Fruit fly (Drosophila melanogaster) whole organism, embryonic: ENCODE measurements around the gene CG31898.

Experiments used
- CG1024 ChIP-seq: fragments of 200-800 bp; sonication (Bioruptor generic); IDR thresholded peaks from 2 replicates; pipeline ENCODE4 v1.3.6; 2022; ENCODE audit warnings: missing biosample characterization, missing genetic modification characterization
- CG12104 ChIP-seq: fragments of 200-800 bp; sonication (Bioruptor generic); optimal IDR thresholded peaks from 3 replicates; lab custom pipeline; 2016; ENCODE audit warnings: missing biosample characterization, missing genetic modification characterization
- CG12659 ChIP-seq: fragments of 200-800 bp; sonication (Bioruptor generic); optimal IDR thresholded peaks from 3 replicates; lab custom pipeline; 2017; ENCODE audit warnings: mild to moderate bottlenecking, missing biosample characterization, missing genetic modification reagents, missing genetic modification characterization
- CG13775 ChIP-seq: fragments of 200-800 bp; sonication (Bioruptor generic); optimal IDR thresholded peaks from 3 replicates; lab custom pipeline; 2017; ENCODE audit warnings: missing biosample characterization, mild to moderate bottlenecking, missing genetic modification characterization
- CG14014 ChIP-seq: fragments of 200-800 bp; sonication (Bioruptor generic); IDR thresholded peaks from 2 replicates; pipeline ENCODE4 v1.3.6; 2022; ENCODE audit warnings: missing biosample characterization, missing genetic modification characterization
- CG14710 ChIP-seq: fragments of 200-800 bp; sonication (Bioruptor generic); optimal IDR thresholded peaks from 3 replicates; lab custom pipeline; 2019; ENCODE audit warnings: missing biosample characterization, mild to moderate bottlenecking, missing genetic modification characterization, moderate library complexity
- CG15479 ChIP-seq: fragments of 200-800 bp; sonication (Bioruptor generic); optimal IDR thresholded peaks from 3 replicates; lab custom pipeline; 2019; ENCODE audit warnings: missing biosample characterization, mild to moderate bottlenecking, missing genetic modification characterization, moderate library complexity
- CG15514 ChIP-seq: fragments of 200-800 bp; sonication (Bioruptor generic); optimal IDR thresholded peaks from 3 replicates; lab custom pipeline; 2017; ENCODE audit warnings: missing biosample characterization, missing genetic modification characterization, mild to moderate bottlenecking, moderate library complexity, missing genetic modification reagents
- CG1602 ChIP-seq: fragments of 200-800 bp; sonication (Bioruptor generic); optimal IDR thresholded peaks from 3 replicates; lab custom pipeline; 2016; ENCODE audit warnings: missing biosample characterization, missing genetic modification characterization
- CG1603 ChIP-seq: fragments of 200-800 bp; sonication (Bioruptor generic); optimal IDR thresholded peaks from 2 replicates; lab custom pipeline; 2019; ENCODE audit warnings: missing biosample characterization, mild to moderate bottlenecking, missing genetic modification characterization, moderate library complexity
- CG18599 ChIP-seq: fragments of 200-800 bp; sonication (Bioruptor generic); optimal IDR thresholded peaks from 3 replicates; lab custom pipeline; 2017; ENCODE audit warnings: missing biosample characterization, missing genetic modification characterization, mild to moderate bottlenecking, moderate library complexity, missing genetic modification reagents
- CG34422 ChIP-seq: fragments of 200-800 bp; sonication (Bioruptor generic); IDR thresholded peaks from 3 replicates; pipeline ENCODE4 v1.3.6; 2022; ENCODE audit warnings: missing biosample characterization, missing genetic modification characterization
- CG3726 ChIP-seq: fragments of 200-800 bp; sonication (Bioruptor generic); IDR thresholded peaks from 3 replicates; pipeline ENCODE4, ENCODE4 v1.3.6; 2022; ENCODE audit warnings: missing biosample characterization, missing genetic modification characterization
- CG4360 ChIP-seq: fragments of 200-800 bp; sonication (Bioruptor generic); IDR thresholded peaks from 2 replicates; pipeline ENCODE4 v1.3.6; 2022; ENCODE audit warnings: missing biosample characterization, missing genetic modification characterization
- CG4730 ChIP-seq: fragments of 200-800 bp; sonication (Bioruptor generic); IDR thresholded peaks from 2 replicates; pipeline ENCODE4 v1.3.6; 2022; ENCODE audit warnings: missing biosample characterization, missing genetic modification characterization
- CG6683 ChIP-seq: fragments of 200-800 bp; sonication (Bioruptor generic); optimal IDR thresholded peaks from 2 replicates; lab custom pipeline; 2017; ENCODE audit warnings: missing biosample characterization, mild to moderate bottlenecking, missing genetic modification characterization, missing genetic modification reagents
- CG6689 ChIP-seq: fragments of 200-800 bp; sonication (Bioruptor generic); IDR thresholded peaks from 2 replicates; pipeline ENCODE4 v1.3.6; 2022; ENCODE audit warnings: missing biosample characterization, missing genetic modification characterization
- CG9215 ChIP-seq: fragments of 200-800 bp; sonication (Bioruptor generic); IDR thresholded peaks from 2 replicates; pipeline ENCODE4 v1.3.6; 2022; ENCODE audit warnings: missing biosample characterization, missing genetic modification characterization
- CG9727 ChIP-seq: fragments of 200-800 bp; sonication (Bioruptor generic); optimal IDR thresholded peaks from 3 replicates; lab custom pipeline; 2017; ENCODE audit warnings: missing biosample characterization, mild to moderate bottlenecking, missing genetic modification characterization
- CG9817 ChIP-seq: fragments of 200-800 bp; sonication (Bioruptor generic); optimal IDR thresholded peaks from 2 replicates; lab custom pipeline; 2018; ENCODE audit warnings: missing biosample characterization, mild to moderate bottlenecking, missing genetic modification characterization, moderate library complexity
- CkIIα-i1 ChIP-seq: fragments of 200-800 bp; sonication (Bioruptor generic); IDR thresholded peaks from 2 replicates; pipeline ENCODE4 v1.3.6; 2022; ENCODE audit warnings: missing biosample characterization, missing genetic modification characterization
- Dip3 ChIP-seq: fragments of 200-800 bp; sonication (Bioruptor generic); optimal IDR thresholded peaks from 3 replicates; lab custom pipeline; 2016; ENCODE audit warnings: missing biosample characterization, missing genetic modification characterization
- Dp ChIP-seq: fragments of 200-800 bp; sonication (Bioruptor generic); optimal IDR thresholded peaks from 2 replicates; lab custom pipeline; 2018; ENCODE audit warnings: missing biosample characterization, mild to moderate bottlenecking, missing genetic modification characterization, moderate library complexity
- Dref ChIP-seq: fragments of 200-800 bp; sonication (Bioruptor generic); IDR thresholded peaks from 2 replicates; pipeline ENCODE4 v1.3.6; 2022; ENCODE audit warnings: missing biosample characterization, missing genetic modification characterization
- E2f2 ChIP-seq: fragments of 200-800 bp; sonication (Bioruptor generic); IDR thresholded peaks from 2 replicates; pipeline ENCODE4 v1.3.6; 2022; ENCODE audit warnings: missing biosample characterization, missing genetic modification characterization
- Hsf ChIP-seq: fragments of 200-800 bp; sonication (Bioruptor generic); optimal IDR thresholded peaks from 3 replicates; lab custom pipeline; 2016; ENCODE audit warnings: missing biosample characterization, missing genetic modification characterization
- Kr ChIP-seq: fragments of 200-800 bp; sonication (Bioruptor generic); optimal IDR thresholded peaks from 2 replicates; lab custom pipeline; 2017; ENCODE audit warnings: missing biosample characterization, mild to moderate bottlenecking, missing genetic modification characterization
- MTF-1 ChIP-seq: fragments of 200-800 bp; sonication (Bioruptor generic); optimal IDR thresholded peaks from 2 replicates; lab custom pipeline; 2018; ENCODE audit warnings: missing biosample characterization, mild to moderate bottlenecking, missing genetic modification characterization, borderline replicate concordance
- NfI ChIP-seq: fragments of 200-800 bp; sonication (Bioruptor generic); optimal IDR thresholded peaks from 3 replicates; lab custom pipeline; 2018; ENCODE audit warnings: missing biosample characterization, mild to moderate bottlenecking, missing genetic modification characterization, moderate library complexity
- bcd ChIP-seq: fragments of 200-800 bp; sonication (Bioruptor generic); optimal IDR thresholded peaks from 2 replicates; lab custom pipeline; 2017; ENCODE audit warnings: missing biosample characterization, mild to moderate bottlenecking, missing genetic modification characterization
- bigmax ChIP-seq: fragments of 200-800 bp; sonication (Bioruptor generic); optimal IDR thresholded peaks from 2 replicates; lab custom pipeline; 2018; ENCODE audit warnings: missing biosample characterization, mild to moderate bottlenecking, missing genetic modification characterization
- br ChIP-seq: fragments of >200 bp; optimal IDR thresholded peaks from 2 replicates; lab custom pipeline; 2017
- cad ChIP-seq: fragments of >200 bp; optimal IDR thresholded peaks from 2 replicates; lab custom pipeline; 2017; ENCODE audit warnings: missing biosample characterization, missing genetic modification characterization
- en ChIP-seq: fragments of 200-800 bp; sonication (Bioruptor generic); optimal IDR thresholded peaks from 2 replicates; lab custom pipeline; 2016; ENCODE audit warnings: missing biosample characterization, missing genetic modification characterization
- ewg ChIP-seq: fragments of 200-800 bp; sonication (Bioruptor generic); optimal IDR thresholded peaks from 3 replicates; lab custom pipeline; 2017; ENCODE audit warnings: mild to moderate bottlenecking, missing biosample characterization, missing genetic modification reagents, missing genetic modification characterization
- fd3F ChIP-seq: fragments of 200-800 bp; sonication (Bioruptor generic); optimal IDR thresholded peaks from 2 replicates; lab custom pipeline; 2018; ENCODE audit warnings: missing biosample characterization, mild to moderate bottlenecking, missing genetic modification characterization, moderate library complexity
- ham ChIP-seq: fragments of 200-800 bp; sonication (Bioruptor generic); IDR thresholded peaks from 2 replicates; pipeline ENCODE4 v1.3.6; 2022; ENCODE audit warnings: missing biosample characterization, missing genetic modification characterization
- ken ChIP-seq: fragments of 200-800 bp; sonication (Bioruptor generic); IDR thresholded peaks from 3 replicates; pipeline ENCODE4 v1.3.6; 2022; ENCODE audit warnings: missing biosample characterization, missing genetic modification characterization
- lilli ChIP-seq: fragments of 200-800 bp; sonication (Bioruptor generic); optimal IDR thresholded peaks from 3 replicates; lab custom pipeline; 2016; ENCODE audit warnings: missing biosample characterization, missing genetic modification characterization
- nom ChIP-seq: fragments of 200-800 bp; sonication (Bioruptor generic); optimal IDR thresholded peaks from 2 replicates; lab custom pipeline; 2017; ENCODE audit warnings: missing biosample characterization, missing genetic modification characterization, mild to moderate bottlenecking, moderate library complexity, missing genetic modification reagents
- prd ChIP-seq, 3 experiments: fragments of >200 bp in 2 of 3; fragments of 200-800 bp in 1 of 3; sonication (Bioruptor generic) in 1 of 3; optimal IDR thresholded peaks in 2 of 3; IDR thresholded peaks in 1 of 3; 2 replicates in 2 of 3; 3 replicates in 1 of 3; pipeline versions ENCODE4 v1.3.6 to Lab custom; 2017 to 2022; ENCODE audit warnings: missing biosample characterization in 1 of 3, missing genetic modification characterization in 1 of 3
- row ChIP-seq: fragments of 200-800 bp; sonication (Bioruptor generic); IDR thresholded peaks from 3 replicates; pipeline ENCODE4 v1.3.6; 2022; ENCODE audit warnings: missing biosample characterization, missing genetic modification characterization
- sd ChIP-seq: fragments of 200-800 bp; sonication (Bioruptor generic); optimal IDR thresholded peaks from 3 replicates; lab custom pipeline; 2018; ENCODE audit warnings: missing biosample characterization, mild to moderate bottlenecking, missing genetic modification characterization, moderate library complexity
- sens ChIP-seq: fragments of 200-800 bp; sonication (Bioruptor generic); peaks from one replicate; lab custom pipeline; 2016; ENCODE audit warnings: missing biosample characterization, missing genetic modification characterization
- ssp ChIP-seq: fragments of 200-800 bp; sonication (Bioruptor generic); IDR thresholded peaks from 2 replicates; pipeline ENCODE4 v1.3.6; 2022; ENCODE audit warnings: missing biosample characterization, missing genetic modification characterization
- tap ChIP-seq: fragments of 200-800 bp; optimal IDR thresholded peaks from 3 replicates; lab custom pipeline; 2019; ENCODE audit warnings: missing biosample characterization, mild to moderate bottlenecking, missing genetic modification characterization, moderate library complexity
- zfh2 ChIP-seq: fragments of 200-800 bp; sonication (Bioruptor generic); optimal IDR thresholded peaks from 2 replicates; lab custom pipeline; 2016; ENCODE audit warnings: missing biosample characterization, missing genetic modification characterization

CG31898 gene

DNA sequence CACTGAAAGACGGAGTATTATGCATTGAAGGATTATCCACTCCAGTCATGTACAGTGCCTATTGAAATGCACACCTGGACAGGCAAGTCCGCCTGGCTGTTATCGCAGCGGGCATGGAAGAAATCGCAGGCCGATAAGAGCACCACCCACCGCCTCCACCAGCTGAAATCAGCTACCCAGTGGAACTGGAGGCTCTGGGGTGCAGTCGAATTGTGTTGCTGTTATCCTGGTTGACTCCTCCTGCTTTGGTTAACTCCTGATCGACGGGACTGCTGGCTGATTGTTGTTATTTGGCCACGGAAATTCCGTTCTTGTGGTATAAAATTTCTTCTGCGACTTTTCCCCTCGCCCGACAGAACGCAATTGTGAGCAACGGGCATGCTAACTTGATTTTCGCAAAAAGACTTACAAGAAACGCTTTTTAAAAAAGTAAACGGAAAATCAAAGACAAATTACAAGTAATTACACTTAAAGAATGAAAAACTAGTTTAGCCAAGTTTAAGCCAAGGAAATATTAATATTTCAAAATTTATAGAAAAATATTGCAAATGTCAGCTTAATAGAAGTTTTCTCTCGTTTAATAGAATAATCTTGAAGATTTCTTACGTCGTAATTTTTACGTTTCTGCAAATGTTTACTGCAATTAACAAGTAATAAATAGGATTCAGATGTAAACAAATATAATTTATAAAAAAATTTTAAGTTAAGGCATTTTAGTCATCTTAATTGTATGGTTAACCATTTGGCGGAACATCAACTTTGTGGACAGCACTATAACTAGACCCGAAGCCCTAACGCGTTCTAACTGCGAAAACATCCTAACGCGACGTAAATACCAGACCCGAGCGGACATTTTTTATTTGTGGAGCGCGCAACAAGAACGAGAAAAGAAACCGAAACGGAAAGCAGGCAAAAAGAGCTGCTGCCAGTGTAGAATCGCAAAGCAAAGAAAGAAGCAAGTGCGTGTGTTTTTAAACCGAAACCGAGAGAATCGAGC is 15.0 kb downstream of the CG31898 start, which contains the start of the genes CG13398 and Akap200 (continued):
- TF ChIP-seq ham (GFP tag; lab: Robert Waterston, UW), result no peak
- TF ChIP-seq E2f2 (GFP tag; lab: Robert Waterston, UW), result peak; percentile 45
- TF ChIP-seq CG6689 (GFP tag; lab: Robert Waterston, UW), result 0 out of 2 replicates have a peak, but pooled peaks have one; percentile 35
- no peak for TF ChIP-seq CG4730 (GFP tag; lab: Robert Waterston, UW)
- TF ChIP-seq CG1024 (GFP tag; lab: Robert Waterston, UW), result no peak
- TF ChIP-seq sens, result peak; percentile 90
- peak; percentile 20 for TF ChIP-seq CG15479 (GFP tag; lab: Kevin White, UChicago)
- TF ChIP-seq CG4360 (GFP tag; lab: Robert Waterston, UW), result no peak
- TF ChIP-seq ewg, result no peak
- peak; percentile 59 for TF ChIP-seq CG13775 (GFP tag; lab: Kevin White, UChicago)
- TF ChIP-seq cad, result no peak
- TF ChIP-seq CG9727 (GFP tag; lab: Kevin White, UChicago), result peak; percentile 38
- 0 out of 3 replicates have a peak, but pooled peaks have one; percentile 25 for TF ChIP-seq ken (GFP tag; lab: Robert Waterston, UW)
- peak; percentile 36; the same call in 1 of the 2 replicates for TF ChIP-seq ssp (GFP tag; lab: Robert Waterston, UW)
- TF ChIP-seq CkIIα-i1 (GFP tag; lab: Robert Waterston, UW), result no peak
- no peak for TF ChIP-seq bigmax
- TF ChIP-seq nom (GFP tag; lab: Kevin White, UChicago), result peak; percentile 61
- peak; percentile 49 for TF ChIP-seq Dp
- TF ChIP-seq en (GFP tag; lab: Kevin White, UChicago), result no peak
- peak; percentile 36 for TF ChIP-seq lilli (GFP tag; lab: Kevin White, UChicago)
- TF ChIP-seq fd3F (GFP tag; lab: Kevin White, UChicago), result peak; percentile 5
- TF ChIP-seq CG9215 (GFP tag; lab: Robert Waterston, UW), result 0 out of 2 replicates have a peak, but pooled peaks have one; percentile 30
- peak; percentile 66 for TF ChIP-seq CG14710 (tag; lab: Kevin White, UChicago)
- no peak for TF ChIP-seq CG14014 (GFP tag; lab: Robert Waterston, UW)
- no peak for TF ChIP-seq CG34422 (GFP tag; lab: Robert Waterston, UW)
- no peak for TF ChIP-seq tap (tag; lab: Kevin White, UChicago)
- no peak for TF ChIP-seq Dip3
- peak; percentile 12 for TF ChIP-seq Kr (GFP tag; lab: Kevin White, UChicago)
- TF ChIP-seq sd (tag; lab: Kevin White, UChicago), result peak; percentile 26
- TF ChIP-seq CG1602 (GFP tag; lab: Kevin White, UChicago), result peak; percentile 31
- TF ChIP-seq CG18599 (GFP tag; lab: Kevin White, UChicago), result no peak
- peak; percentile 33 for TF ChIP-seq CG9817 (tag; lab: Kevin White, UChicago)
- TF ChIP-seq Dref (GFP tag; lab: Robert Waterston, UW), result 0 out of 2 replicates have a peak, but pooled peaks have one; percentile 20
- peak; percentile 16 for TF ChIP-seq Hsf
- TF ChIP-seq zfh2, result no peak
- peak; percentile 14 for TF ChIP-seq MTF-1 (GFP tag; lab: Kevin White, UChicago)
- no peak for TF ChIP-seq bcd (GFP tag; lab: Kevin White, UChicago)
- no peak for TF ChIP-seq NfI (GFP tag; lab: Kevin White, UChicago)
- TF ChIP-seq CG12104 (GFP tag; lab: Kevin White, UChicago), result peak; percentile 14
- TF ChIP-seq prd (optimal IDR thresholded peaks at IDR 0.05; lab: Kevin White, UChicago), result no peak
- peak; percentile 47; the same call in 1 of the 3 replicates for TF ChIP-seq prd (GFP tag; IDR thresholded peaks at IDR 0.05; lab: Robert Waterston, UW)
- no peak for TF ChIP-seq br (lab: Kevin White, UChicago)
- peak; percentile 71 for TF ChIP-seq row (GFP tag; lab: Robert Waterston, UW)
- peak; percentile 19 for TF ChIP-seq CG15514 (GFP tag; lab: Kevin White, UChicago)
- peak; percentile 34 for TF ChIP-seq CG1603 (tag; lab: Kevin White, UChicago)
- no peak for TF ChIP-seq CG6683 (GFP tag; lab: Kevin White, UChicago)
- peak; percentile 55 for TF ChIP-seq CG12659 (GFP tag; lab: Kevin White, UChicago)
- TF ChIP-seq CG3726 (GFP tag; lab: Robert Waterston, UW), result no peak
